Worm (Caenorhabditis elegans) whole organism, L2 larva: Measurements from ENCODE around the gene T04G9.7.

Source experiments
- C34F6.9 ChIP-seq: fragments of 150-350 bp; optimal IDR thresholded peaks from 2 replicates; lab custom pipeline; 2014; ENCODE audit warnings: missing biosample characterization, missing genetic modification characterization
- F13H6.1 ChIP-seq: sonication (generic microtip); optimal IDR thresholded peaks from 2 replicates; lab custom pipeline; 2016; ENCODE audit warnings: missing genetic modification characterization, missing compliant biosample characterization
- R02D3.7 ChIP-seq: fragments of 150-350 bp; optimal IDR thresholded peaks from 2 replicates; lab custom pipeline; 2014; ENCODE audit warnings: missing biosample characterization, missing genetic modification characterization
- Y55F3AM.14 ChIP-seq: fragments of 200-800 bp; sonication (Bioruptor generic); optimal IDR thresholded peaks from 2 replicates; lab custom pipeline; 2018; ENCODE audit warnings: mild to moderate bottlenecking, missing genetic modification characterization, missing compliant biosample characterization
- ZK546.5 ChIP-seq: sonication (generic microtip); optimal IDR thresholded peaks from 2 replicates; lab custom pipeline; 2017; ENCODE audit warnings: missing biosample characterization, missing genetic modification characterization
- alr-1 ChIP-seq: fragments of 150-350 bp; optimal IDR thresholded peaks from 2 replicates; lab custom pipeline; 2014; ENCODE audit warnings: missing biosample characterization, missing genetic modification characterization
- aly-2 ChIP-seq: fragments of 150-350 bp; optimal IDR thresholded peaks from 2 replicates; lab custom pipeline; 2014; ENCODE audit warnings: missing biosample characterization, missing genetic modification characterization
- ama-1 ChIP-seq: fragments of 150-350 bp; optimal IDR thresholded peaks from 2 replicates; lab custom pipeline; 2018; ENCODE audit warnings: inconsistent platforms
- blmp-1 ChIP-seq: sonication (generic microtip); optimal IDR thresholded peaks from 2 replicates; lab custom pipeline; 2017; ENCODE audit warnings: missing genetic modification characterization, mild to moderate bottlenecking, missing compliant biosample characterization, antibody characterized with exemption, moderate library complexity; ENCODE audit not compliant: insufficient read depth
- ceh-16 ChIP-seq: fragments of 150-350 bp; optimal IDR thresholded peaks from 2 replicates; lab custom pipeline; 2014; ENCODE audit warnings: missing biosample characterization, missing genetic modification characterization
- ceh-82 ChIP-seq: fragments of 150-350 bp; optimal IDR thresholded peaks from 2 replicates; lab custom pipeline; 2014; ENCODE audit warnings: missing biosample characterization, missing genetic modification characterization
- crh-2 ChIP-seq: sonication (generic microtip); optimal IDR thresholded peaks from 2 replicates; lab custom pipeline; 2017; ENCODE audit warnings: missing biosample characterization, missing genetic modification characterization
- egl-27 ChIP-seq: sonication (generic microtip); optimal IDR thresholded peaks from 3 replicates; lab custom pipeline; 2017; ENCODE audit warnings: missing biosample characterization, missing genetic modification reagents, missing genetic modification characterization
- elt-1 ChIP-seq: fragments of 150-350 bp; optimal IDR thresholded peaks from 2 replicates; lab custom pipeline; 2014; ENCODE audit warnings: missing biosample characterization, missing genetic modification characterization
- elt-3 ChIP-seq: sonication (generic microtip); optimal IDR thresholded peaks from 2 replicates; lab custom pipeline; 2017; ENCODE audit warnings: missing biosample characterization, missing genetic modification characterization
- fos-1 ChIP-seq: fragments of 150-350 bp; optimal IDR thresholded peaks from 2 replicates; lab custom pipeline; 2014; ENCODE audit warnings: missing biosample characterization, missing genetic modification characterization
- gmeb-1 ChIP-seq: fragments of 150-350 bp; optimal IDR thresholded peaks from 2 replicates; lab custom pipeline; 2014; ENCODE audit warnings: missing biosample characterization, missing genetic modification characterization
- lin-13 ChIP-seq: fragments of 150-350 bp; optimal IDR thresholded peaks from 2 replicates; lab custom pipeline; 2014; ENCODE audit warnings: missing biosample characterization, missing genetic modification reagents, missing genetic modification characterization
- lsy-2 ChIP-seq, 2 experiments: fragments of 150-350 bp in 1 of 2; sonication (generic microtip) in 1 of 2; optimal IDR thresholded peaks; 2 replicates each; lab custom pipeline; 2014 to 2017; ENCODE audit warnings: missing biosample characterization in 2 of 2, missing genetic modification characterization in 2 of 2
- mab-5 ChIP-seq: fragments of 150-350 bp; optimal IDR thresholded peaks from 2 replicates; lab custom pipeline; 2014; ENCODE audit warnings: missing biosample characterization, missing genetic modification characterization
- mbf-1 ChIP-seq: sonication (generic microtip); optimal IDR thresholded peaks from 2 replicates; lab custom pipeline; 2017; ENCODE audit warnings: missing biosample characterization, missing genetic modification characterization
- mdl-1 ChIP-seq, 2 experiments: fragments of 150-350 bp in 1 of 2; sonication (generic microtip) in 1 of 2; optimal IDR thresholded peaks; 2 replicates each; lab custom pipeline; 2017; ENCODE audit warnings: missing biosample characterization in 2 of 2, missing genetic modification characterization in 2 of 2
- nhr-12 ChIP-seq: fragments of 150-350 bp; optimal IDR thresholded peaks from 2 replicates; lab custom pipeline; 2014; ENCODE audit warnings: missing biosample characterization, missing genetic modification characterization
- nhr-129 ChIP-seq: fragments of 150-350 bp; optimal IDR thresholded peaks from 2 replicates; lab custom pipeline; 2014; ENCODE audit warnings: missing biosample characterization, missing genetic modification characterization
- nhr-23 ChIP-seq: fragments of 150-350 bp; optimal IDR thresholded peaks from 2 replicates; lab custom pipeline; 2014; ENCODE audit warnings: missing biosample characterization, missing genetic modification reagents, missing genetic modification characterization
- nhr-237 ChIP-seq: fragments of 150-350 bp; optimal IDR thresholded peaks from 2 replicates; lab custom pipeline; 2014; ENCODE audit warnings: missing biosample characterization, missing genetic modification characterization
- nhr-25 ChIP-seq: fragments of 150-350 bp; sonication (generic microtip); optimal IDR thresholded peaks from 3 replicates; lab custom pipeline; 2014; ENCODE audit warnings: missing biosample characterization, missing genetic modification characterization
- nhr-6 ChIP-seq: fragments of 150-350 bp; optimal IDR thresholded peaks from 2 replicates; lab custom pipeline; 2014; ENCODE audit warnings: missing biosample characterization, missing genetic modification characterization
- nhr-77 ChIP-seq: fragments of 150-350 bp; optimal IDR thresholded peaks from 2 replicates; lab custom pipeline; 2014; ENCODE audit warnings: missing biosample characterization, missing genetic modification characterization
- peb-1 ChIP-seq: fragments of 150-350 bp; optimal IDR thresholded peaks from 2 replicates; lab custom pipeline; 2014; ENCODE audit warnings: missing biosample characterization, missing genetic modification characterization
- sem-4 ChIP-seq: fragments of 150-350 bp; optimal IDR thresholded peaks from 2 replicates; lab custom pipeline; 2014; ENCODE audit warnings: missing biosample characterization, missing genetic modification reagents, missing genetic modification characterization
- skn-1 ChIP-seq: sonication (generic microtip); optimal IDR thresholded peaks from 2 replicates; lab custom pipeline; 2017; ENCODE audit warnings: missing biosample characterization, missing genetic modification characterization
- sma-3 ChIP-seq: sonication (generic microtip); optimal IDR thresholded peaks from 2 replicates; lab custom pipeline; 2016; ENCODE audit warnings: missing genetic modification reagents, missing genetic modification characterization, missing compliant biosample characterization
- sma-9 ChIP-seq, 2 experiments: fragments of 150-350 bp in 1 of 2; sonication (generic microtip) in 1 of 2; optimal IDR thresholded peaks; 2 replicates each; lab custom pipeline; 2014 to 2016; ENCODE audit warnings: missing genetic modification characterization in 2 of 2, mild to moderate bottlenecking in 1 of 2, missing biosample characterization in 1 of 2, missing compliant biosample characterization in 1 of 2, missing genetic modification reagents in 1 of 2, moderate library complexity in 1 of 2
- unc-39 ChIP-seq: fragments of 150-350 bp; optimal IDR thresholded peaks from 2 replicates; lab custom pipeline; 2014; ENCODE audit warnings: missing biosample characterization, missing genetic modification characterization
- unc-55 ChIP-seq: fragments of 150-350 bp; sonication (generic microtip); optimal IDR thresholded peaks from 3 replicates; lab custom pipeline; 2014; ENCODE audit warnings: missing biosample characterization, missing genetic modification reagents, missing genetic modification characterization
- unc-62 ChIP-seq: fragments of 150-350 bp; optimal IDR thresholded peaks from 2 replicates; lab custom pipeline; 2014; ENCODE audit warnings: missing biosample characterization, missing genetic modification reagents, missing genetic modification characterization
- zag-1 ChIP-seq: fragments of 150-350 bp; optimal IDR thresholded peaks from 2 replicates; lab custom pipeline; 2014; ENCODE audit warnings: missing biosample characterization, missing genetic modification characterization
- ztf-1 ChIP-seq: fragments of 200-800 bp; sonication (Bioruptor generic); conservative IDR thresholded peaks from 2 replicates; pipeline ENCODE4 v1.3.6; 2022; ENCODE audit warnings: missing genetic modification characterization, missing compliant biosample characterization
- ztf-11 ChIP-seq: sonication (generic microtip); optimal IDR thresholded peaks from 2 replicates; lab custom pipeline; 2017; ENCODE audit warnings: missing biosample characterization, missing genetic modification characterization
- ztf-4 ChIP-seq: fragments of 150-350 bp; optimal IDR thresholded peaks from 2 replicates; lab custom pipeline; 2014; ENCODE audit warnings: missing biosample characterization, missing genetic modification characterization

Gene T04G9.7

ce11 chrX:787992-788391 is 17.4 kb downstream of the T04G9.7 start, which contains the start of gene attf-5:
TSS of gene attf-5 (plus strand) at chrX:788353.
- TF ChIP-seq unc-55 (GFP tag; lab: Kevin White, UChicago) (peak; percentile 57), crh-2 (peak; percentile 47), nhr-6 (tag; lab: Kevin White, UChicago) (no peak), nhr-129 (tag; lab: Kevin White, UChicago) (peak; percentile 1), ztf-11 (tag; lab: Kevin White, UChicago) (no peak), blmp-1 (tag; lab: Kevin White, UChicago) (no peak), nhr-237 (tag; lab: Kevin White, UChicago) (no peak), gmeb-1 (tag; lab: Kevin White, UChicago) (no peak), C34F6.9 (tag; lab: Kevin White, UChicago) (peak; percentile 53), F13H6.1 (tag; lab: Kevin White, UChicago) (no peak), Y55F3AM.14 (GFP tag; lab: Kevin White, UChicago) (no peak)

ce11 chrX:789848-790247 is 19.2 kb downstream of the T04G9.7 start:
- TF ChIP-seq lin-13 (GFP tag; lab: Kevin White, UChicago) (no peak), ZK546.5 (no peak), zag-1 (no peak), unc-62 (no peak), peb-1 (tag; lab: Kevin White, UChicago) (no peak), alr-1 (tag; lab: Kevin White, UChicago) (no peak), unc-55 (GFP tag; lab: Kevin White, UChicago) (no peak)
- TF ChIP-seq, all 48 proteins: peak for 0

ce11 chrX:790593-790992 is 20.0 kb downstream of the T04G9.7 start:
- TF ChIP-seq mdl-1 (tag; optimal IDR thresholded peaks at IDR 0.05; lab: Kevin White, UChicago): no peak
- no peak for TF ChIP-seq ztf-11 (tag; lab: Kevin White, UChicago)
- TF ChIP-seq nhr-23: no peak
- no peak for TF ChIP-seq skn-1 (tag; lab: Kevin White, UChicago)
- TF ChIP-seq nhr-129 (tag; lab: Kevin White, UChicago): no peak
- TF ChIP-seq elt-1 (tag; lab: Kevin White, UChicago): no peak
- TF ChIP-seq mab-5 (tag; lab: Kevin White, UChicago): no peak
- TF ChIP-seq gmeb-1 (tag; lab: Kevin White, UChicago): no peak
- no peak for TF ChIP-seq sma-3 (GFP tag; lab: Kevin White, UChicago)
- TF ChIP-seq aly-2 (tag; lab: Kevin White, UChicago): no peak
- TF ChIP-seq unc-39 (tag; lab: Kevin White, UChicago): no peak
- TF ChIP-seq nhr-77 (tag; lab: Kevin White, UChicago): no peak
- TF ChIP-seq nhr-12: no peak
- no peak for TF ChIP-seq unc-62
- TF ChIP-seq, all 48 proteins: peak for 0

- no peak for TF ChIP-seq fos-1
- TF ChIP-seq Y55F3AM.14 (GFP tag; lab: Kevin White, UChicago): no peak
- no peak for TF ChIP-seq ztf-4 (tag; lab: Kevin White, UChicago)
- no peak for TF ChIP-seq mbf-1 (tag; lab: Kevin White, UChicago)
- TF ChIP-seq unc-55 (GFP tag; lab: Kevin White, UChicago): no peak
- no peak for TF ChIP-seq ceh-82 (tag; lab: Kevin White, UChicago)
Measured at ce11 chrX:802478-802877, 31.8 kb downstream of the T04G9.7 start, which contains the start of gene gtr-1. TSS of gene gtr-1 (plus strand) at chrX:802778.

ce11 chrX:806515-806914 is 35.9 kb downstream of the T04G9.7 start:
- TF ChIP-seq gmeb-1 (tag; lab: Kevin White, UChicago) (peak; percentile 95), nhr-12 (peak; percentile 63), nhr-25 (tag; lab: Kevin White, UChicago) (peak; percentile 98), sma-3 (GFP tag; lab: Kevin White, UChicago) (peak; percentile 99), C34F6.9 (tag; lab: Kevin White, UChicago) (peak; percentile 99), R02D3.7 (tag; lab: Kevin White, UChicago) (peak; percentile 69), alr-1 (tag; lab: Kevin White, UChicago) (peak; percentile 82), nhr-129 (tag; lab: Kevin White, UChicago) (peak; percentile 99), ztf-4 (tag; lab: Kevin White, UChicago) (peak; percentile 96), ama-1 (lab: Kevin White, UChicago) (no peak), fos-1 (peak; percentile 100), ceh-16 (peak; percentile 99), unc-39 (tag; lab: Kevin White, UChicago) (peak; percentile 46), lin-13 (GFP tag; lab: Kevin White, UChicago) (peak; percentile 98), Y55F3AM.14 (GFP tag; lab: Kevin White, UChicago) (peak; percentile 96), sem-4 (peak; percentile 96), skn-1 (tag; lab: Kevin White, UChicago) (peak; percentile 93), ztf-11 (tag; lab: Kevin White, UChicago) (peak; percentile 67), lsy-2 (tag; optimal IDR thresholded peaks at IDR 0.05; lab: Kevin White, UChicago) (peak; percentile 95 to 96), zag-1 (peak; percentile 97), nhr-23 (no peak), elt-3 (tag; lab: Kevin White, UChicago) (no peak), nhr-237 (tag; lab: Kevin White, UChicago) (peak; percentile 95), F13H6.1 (tag; lab: Kevin White, UChicago) (peak; percentile 97), aly-2 (tag; lab: Kevin White, UChicago) (no peak), ceh-82 (tag; lab: Kevin White, UChicago) (peak; percentile 98), mdl-1 (tag; optimal IDR thresholded peaks at IDR 0.05; lab: Kevin White, UChicago) (peak; percentile 84 to 93), nhr-6 (tag; lab: Kevin White, UChicago) (peak; percentile 98), egl-27 (tag; lab: Kevin White, UChicago) (peak; percentile 99), sma-9 (GFP tag; optimal IDR thresholded peaks at IDR 0.05; lab: Kevin White, UChicago) (peak; percentile 97), sma-9 (tag; optimal IDR thresholded peaks at IDR 0.05; lab: Kevin White, UChicago) (no peak), ztf-1 (no peak)
